Worm (Caenorhabditis elegans): Measurements from ENCODE around the gene stn-2.
A peak's percentile ranks its signal among the peaks of the same experiment; 100 is the strongest.

The stn-2 gene

ce11 chrX:7725615-7726014, 45.2 kb upstream of the stn-2 start, which contains the start of gene spp-14 (continued):
- no peak for TF ChIP-seq hmg-1.2 (GFP tag; IDR thresholded peaks at IDR 0.05)
- TF ChIP-seq ztf-6 (GFP tag; IDR thresholded peaks at IDR 0.05), result no peak
- no peak for TF ChIP-seq F57C9.4 (tag; optimal IDR thresholded peaks at IDR 0.05)
- TF ChIP-seq F39B2.1 (GFP tag; IDR thresholded peaks at IDR 0.05), result no peak
- TF ChIP-seq lir-1 (GFP tag; conservative IDR thresholded peaks at IDR 0.05), result no peak
- no peak for TF ChIP-seq hlh-12 (tag; optimal IDR thresholded peaks at IDR 0.05)
- TF ChIP-seq bed-1 (GFP tag; IDR thresholded peaks at IDR 0.05), result no peak
- no peak for TF ChIP-seq dpl-1 (GFP tag; optimal IDR thresholded peaks at IDR 0.05)
- TF ChIP-seq F23B12.7 (tag; optimal IDR thresholded peaks at IDR 0.05; ENCODE audit: insufficient read depth), result no peak
- peak; percentile 23 for TF ChIP-seq tbp1 (GFP tag; optimal IDR thresholded peaks at IDR 0.05)
- TF ChIP-seq let-607 (tag; optimal IDR thresholded peaks at IDR 0.05), result peak in 1 of 2 experiments; percentile 3
- TF ChIP-seq F10E7.11 (tag; optimal IDR thresholded peaks at IDR 0.05), result no peak
- TF ChIP-seq F52B5.7 (tag; optimal IDR thresholded peaks at IDR 0.05), result no peak
- TF ChIP-seq pbrm-1 (GFP tag; IDR thresholded peaks at IDR 0.05), result no peak
- TF ChIP-seq cebp-1 (GFP tag; IDR thresholded peaks at IDR 0.05), result no peak
- TF ChIP-seq cebp-1 (tag; optimal IDR thresholded peaks at IDR 0.05), result peak; percentile 9
- peak; percentile 60 for TF ChIP-seq atf-7 (tag; optimal IDR thresholded peaks at IDR 0.05)
- no peak for TF ChIP-seq madf-8 (GFP tag; conservative IDR thresholded peaks at IDR 0.05)

ce11 chrX:7724099-7724498, 43.7 kb upstream of the stn-2 start:
- TF ChIP-seq tlf-1 (GFP tag; optimal IDR thresholded peaks at IDR 0.05), result no peak
- no peak for TF ChIP-seq C17E4.6 (GFP tag; IDR thresholded peaks at IDR 0.05)
- TF ChIP-seq ceh-58 (GFP tag; IDR thresholded peaks at IDR 0.05), result no peak
- TF ChIP-seq B0336.3 (GFP tag; IDR thresholded peaks at IDR 0.05), result no peak

- no peak for TF ChIP-seq ztf-26 (tag; optimal IDR thresholded peaks at IDR 0.05)
- no peak for TF ChIP-seq unc-62 (GFP tag; optimal IDR thresholded peaks at IDR 0.05)
- no peak for TF ChIP-seq bed-2 (GFP tag; IDR thresholded peaks at IDR 0.05)
- no peak for TF ChIP-seq madf-8 (GFP tag; conservative IDR thresholded peaks at IDR 0.05)
- TF ChIP-seq dpff-1 (tag; optimal IDR thresholded peaks at IDR 0.05), result no peak
- no peak for TF ChIP-seq bed-1 (GFP tag; IDR thresholded peaks at IDR 0.05)
- TF ChIP-seq C17E4.6 (GFP tag; IDR thresholded peaks at IDR 0.05), result no peak
- no peak for TF ChIP-seq aptf-3 (GFP tag; IDR thresholded peaks at IDR 0.05)
- TF ChIP-seq Y79H2A.3 (GFP tag; conservative IDR thresholded peaks at IDR 0.05), result no peak
- TF ChIP-seq egl-44 (GFP tag; IDR thresholded peaks at IDR 0.05), result no peak
- TF ChIP-seq F57A8.1 (GFP tag; optimal IDR thresholded peaks at IDR 0.05), result no peak
- TF ChIP-seq chd-7 (tag; optimal IDR thresholded peaks at IDR 0.05), result no peak
- no peak for TF ChIP-seq let-607 (tag; optimal IDR thresholded peaks at IDR 0.05)
- TF ChIP-seq snpc-4 (GFP tag; optimal IDR thresholded peaks at IDR 0.05), result no peak
- TF ChIP-seq snpc-4 (tag; optimal IDR thresholded peaks at IDR 0.05), result no peak
- TF ChIP-seq F22D6.2 (tag; optimal IDR thresholded peaks at IDR 0.05), result no peak
- no peak for TF ChIP-seq Y95B8A.8 (GFP tag; IDR thresholded peaks at IDR 0.05)
- no peak for TF ChIP-seq hlh-12 (tag; optimal IDR thresholded peaks at IDR 0.05)
- TF ChIP-seq Y56A3A.18 (GFP tag; IDR thresholded peaks at IDR 0.05), result no peak
These were observed 40.1 kb upstream of the stn-2 start for ce11 chrX:7720565-7720964.

- no peak for TF ChIP-seq egl-18 (GFP tag; IDR thresholded peaks at IDR 0.05)
- 0 out of 2 replicates have a peak, but pooled peaks have one; percentile 49 for TF ChIP-seq ztf-25 (GFP tag; IDR thresholded peaks at IDR 0.05)
These were observed 38.6 kb upstream of the stn-2 start, which contains the start of gene K09F5.6 for ce11 chrX:7718972-7719371. Gene K09F5.6 (plus strand): TSS chrX:7719272.

All from whole organism, young adult.